Worm (Caenorhabditis elegans) whole organism, midembryonic: Measurements from ENCODE around the gene F16H6.8.

Source experiments
- cog-1 ChIP-seq: sonication (generic microtip); optimal IDR thresholded peaks from 2 replicates; lab custom pipeline; 2016; ENCODE audit warnings: missing genetic modification characterization, missing compliant biosample characterization
- flt-1 ChIP-seq: fragments of 200-800 bp; sonication (Bioruptor generic); IDR thresholded peaks from 2 replicates; pipeline ENCODE4 v1.3.6; 2022; ENCODE audit warnings: missing genetic modification characterization, missing compliant biosample characterization

DNA sequence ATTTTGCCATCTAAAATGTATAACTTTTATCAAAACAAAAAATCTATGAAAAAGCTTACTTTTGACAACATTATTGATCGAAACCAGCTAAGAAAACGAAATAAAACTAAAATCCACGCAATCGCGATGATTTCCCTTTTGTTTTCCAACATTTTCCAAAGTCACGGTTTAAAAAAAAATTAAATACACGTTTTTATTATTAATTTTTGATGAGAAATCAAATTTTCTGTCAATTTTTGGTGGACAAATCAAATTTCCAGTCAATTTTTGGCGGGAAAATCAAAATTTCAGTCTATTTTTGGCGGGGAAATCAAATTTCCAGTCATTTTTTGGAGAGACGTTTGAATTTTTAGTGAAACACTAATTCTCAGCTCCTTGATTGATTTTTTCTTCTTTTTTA, 51.3 kb downstream of the F16H6.8 start, which contains the start of gene C14A6.5:
- TF ChIP-seq flt-1 (no peak), cog-1 (no peak)
